Fruit fly (Drosophila melanogaster) whole organism, embryonic: ENCODE measurements around the gene glob2.

Experiments used
- CG1024 ChIP-seq: fragments of 200-800 bp; sonication (Bioruptor generic); IDR thresholded peaks from 2 replicates; pipeline ENCODE4 v1.3.6; 2022; ENCODE audit warnings: missing biosample characterization, missing genetic modification characterization
- CG11695 ChIP-seq: fragments of 200-800 bp; sonication (Bioruptor generic); IDR thresholded peaks from 3 replicates; pipeline ENCODE4 v1.3.6; 2022; ENCODE audit warnings: missing biosample characterization, missing genetic modification characterization
- CG11723 ChIP-seq: fragments of 200-800 bp; sonication (Bioruptor generic); optimal IDR thresholded peaks from 2 replicates; lab custom pipeline; 2017; ENCODE audit warnings: missing biosample characterization, mild to moderate bottlenecking, missing genetic modification characterization
- CG12744 ChIP-seq: fragments of 200-800 bp; sonication (Bioruptor generic); optimal IDR thresholded peaks from 2 replicates; lab custom pipeline; 2016; ENCODE audit warnings: missing biosample characterization, missing genetic modification characterization
- CG13287 ChIP-seq: fragments of 200-800 bp; sonication (Bioruptor generic); IDR thresholded peaks from 2 replicates; pipeline ENCODE4 v1.3.6; 2022; ENCODE audit warnings: missing biosample characterization, missing genetic modification characterization; ENCODE audit not compliant: partially characterized antibody
- CG14965 ChIP-seq: fragments of 200-800 bp; sonication (Bioruptor generic); optimal IDR thresholded peaks from 2 replicates; lab custom pipeline; 2016; ENCODE audit warnings: missing biosample characterization, missing genetic modification characterization, borderline replicate concordance
- CG15073 ChIP-seq: fragments of 200-800 bp; sonication (Bioruptor generic); optimal IDR thresholded peaks from 2 replicates; lab custom pipeline; 2016; ENCODE audit warnings: missing biosample characterization, missing genetic modification characterization
- CG2116 ChIP-seq: fragments of 200-800 bp; sonication (Bioruptor generic); optimal IDR thresholded peaks from 3 replicates; lab custom pipeline; 2018; ENCODE audit warnings: missing biosample characterization, mild to moderate bottlenecking, missing genetic modification characterization
- CG2129 ChIP-seq: fragments of 200-800 bp; sonication (Bioruptor generic); IDR thresholded peaks from 2 replicates; pipeline ENCODE4 v1.3.6; 2022; ENCODE audit warnings: missing biosample characterization, missing genetic modification characterization; ENCODE audit not compliant: partially characterized antibody
- CG2889 ChIP-seq: fragments of 200-800 bp; sonication (Bioruptor generic); IDR thresholded peaks from 3 replicates; pipeline ENCODE4 v1.3.6; 2022; ENCODE audit warnings: missing biosample characterization, missing genetic modification characterization
- CG30403 ChIP-seq: fragments of 200-800 bp; sonication (Bioruptor generic); optimal IDR thresholded peaks from 3 replicates; lab custom pipeline; 2016; ENCODE audit warnings: missing biosample characterization, missing genetic modification characterization
- CG3065 ChIP-seq: fragments of 200-800 bp; sonication (Bioruptor generic); optimal IDR thresholded peaks from 2 replicates; lab custom pipeline; 2016; ENCODE audit warnings: missing biosample characterization, missing genetic modification characterization
- CG42726 ChIP-seq: fragments of 200-800 bp; sonication (Bioruptor generic); IDR thresholded peaks from 2 replicates; pipeline ENCODE4 v1.3.6; 2022; ENCODE audit warnings: missing biosample characterization, missing genetic modification characterization; ENCODE audit not compliant: partially characterized antibody
- CG7556 ChIP-seq: fragments of 200-800 bp; sonication (Bioruptor generic); optimal IDR thresholded peaks from 2 replicates; lab custom pipeline; 2017; ENCODE audit warnings: missing biosample characterization, mild to moderate bottlenecking, missing genetic modification characterization
- CG7786 ChIP-seq: fragments of 200-800 bp; sonication (Bioruptor generic); optimal IDR thresholded peaks from 2 replicates; lab custom pipeline; 2016; ENCODE audit warnings: missing biosample characterization, missing genetic modification characterization
- CG8478 ChIP-seq: fragments of >200 bp; optimal IDR thresholded peaks from 2 replicates; lab custom pipeline; 2018
- CG9215 ChIP-seq: fragments of 200-800 bp; sonication (Bioruptor generic); IDR thresholded peaks from 2 replicates; pipeline ENCODE4 v1.3.6; 2022; ENCODE audit warnings: missing biosample characterization, missing genetic modification characterization
- CHES-1-like ChIP-seq: fragments of 200-800 bp; sonication (Bioruptor generic); optimal IDR thresholded peaks from 2 replicates; lab custom pipeline; 2016; ENCODE audit warnings: missing biosample characterization, missing genetic modification characterization
- Camta ChIP-seq: fragments of 200-800 bp; sonication (Bioruptor generic); optimal IDR thresholded peaks from 2 replicates; lab custom pipeline; 2016; ENCODE audit warnings: missing biosample characterization, missing genetic modification characterization
- E2f1 ChIP-seq: fragments of 200-800 bp; sonication (Bioruptor generic); IDR thresholded peaks from 2 replicates; pipeline ENCODE4 v1.3.6; 2022; ENCODE audit warnings: missing biosample characterization, missing genetic modification characterization
- H15 ChIP-seq: fragments of 200-800 bp; sonication (Bioruptor generic); IDR thresholded peaks from 3 replicates; pipeline ENCODE4 v1.3.6; 2022; ENCODE audit warnings: missing biosample characterization, missing genetic modification characterization
- HLH3B ChIP-seq: fragments of 200-800 bp; sonication (Bioruptor generic); IDR thresholded peaks from 2 replicates; pipeline ENCODE4 v1.3.6; 2022; ENCODE audit warnings: missing biosample characterization, missing genetic modification characterization
- HmgD ChIP-seq: fragments of 200-800 bp; sonication (Bioruptor generic); optimal IDR thresholded peaks from 3 replicates; lab custom pipeline; 2016; ENCODE audit warnings: missing biosample characterization, missing genetic modification characterization
- Hmx ChIP-seq: fragments of 200-800 bp; sonication (Bioruptor generic); optimal IDR thresholded peaks from 2 replicates; lab custom pipeline; 2016; ENCODE audit warnings: missing biosample characterization, missing genetic modification characterization
- Hr51 ChIP-seq, 2 experiments: fragments of 200-800 bp; sonication (Bioruptor generic); optimal IDR thresholded peaks; 2 replicates in 1 of 2; 3 replicates in 1 of 2; lab custom pipeline; 2016 to 2018; ENCODE audit warnings: missing biosample characterization in 2 of 2, missing genetic modification characterization in 2 of 2, mild to moderate bottlenecking in 1 of 2, moderate library complexity in 1 of 2
- Lhr ChIP-seq: fragments of 200-800 bp; sonication (Bioruptor generic); optimal IDR thresholded peaks from 3 replicates; lab custom pipeline; 2017; ENCODE audit warnings: mild to moderate bottlenecking, missing biosample characterization, missing genetic modification reagents, missing genetic modification characterization
- Lim3 ChIP-seq: fragments of 200-800 bp; sonication (Bioruptor generic); IDR thresholded peaks from 2 replicates; pipeline ENCODE4 v1.3.6; 2022; ENCODE audit warnings: missing biosample characterization, missing genetic modification characterization
- Med ChIP-seq: fragments of 200-800 bp; sonication (Bioruptor generic); peaks from one replicate; lab custom pipeline; 2016; ENCODE audit warnings: missing biosample characterization, missing genetic modification characterization, mild to moderate bottlenecking, inconsistent platforms, moderate library complexity
- Sox100B ChIP-seq: fragments of 200-800 bp; sonication (Bioruptor generic); optimal IDR thresholded peaks from 3 replicates; lab custom pipeline; 2018; ENCODE audit warnings: missing biosample characterization, mild to moderate bottlenecking, missing genetic modification characterization
- ara ChIP-seq: fragments of 200-800 bp; sonication (Bioruptor generic); IDR thresholded peaks from 2 replicates; pipeline ENCODE4 v1.3.6; 2022; ENCODE audit warnings: missing biosample characterization, missing genetic modification characterization
- bowl ChIP-seq: fragments of 200-800 bp; sonication (Bioruptor generic); IDR thresholded peaks from 2 replicates; pipeline ENCODE4 v1.3.6; 2022; ENCODE audit warnings: missing biosample characterization, missing genetic modification characterization
- cato ChIP-seq: fragments of 200-800 bp; sonication (Bioruptor generic); optimal IDR thresholded peaks from 2 replicates; lab custom pipeline; 2016; ENCODE audit warnings: missing biosample characterization, missing genetic modification characterization, borderline replicate concordance
- caup ChIP-seq: fragments of 200-800 bp; sonication (Bioruptor generic); optimal IDR thresholded peaks from 3 replicates; lab custom pipeline; 2017; ENCODE audit warnings: missing biosample characterization, mild to moderate bottlenecking, missing genetic modification characterization, moderate library complexity; ENCODE audit not compliant: severe bottlenecking
- croc ChIP-seq: fragments of 200-800 bp; sonication (Bioruptor generic); conservative IDR thresholded peaks from 3 replicates; pipeline ENCODE4 v1.3.6; 2022; ENCODE audit warnings: missing biosample characterization, missing genetic modification characterization
- dati ChIP-seq: fragments of 200-800 bp; sonication (Bioruptor generic); IDR thresholded peaks from 2 replicates; pipeline ENCODE4 v1.3.6; 2022; ENCODE audit warnings: missing biosample characterization, missing genetic modification characterization
- dm ChIP-seq: fragments of 200-800 bp; sonication (Bioruptor generic); optimal IDR thresholded peaks from 3 replicates; lab custom pipeline; 2016; ENCODE audit warnings: missing biosample characterization, missing genetic modification characterization
- eve ChIP-seq, 2 experiments: fragments of >200 bp; optimal IDR thresholded peaks; 2 replicates each; lab custom pipeline; 2017; ENCODE audit warnings: missing biosample characterization in 2 of 2, missing genetic modification characterization in 2 of 2
- exex ChIP-seq: fragments of 200-800 bp; sonication (Bioruptor generic); optimal IDR thresholded peaks from 4 replicates; lab custom pipeline; 2018; ENCODE audit warnings: missing biosample characterization, mild to moderate bottlenecking, missing genetic modification characterization, moderate library complexity
- gfzf ChIP-seq: fragments of 200-800 bp; sonication (Bioruptor generic); optimal IDR thresholded peaks from 2 replicates; lab custom pipeline; 2016; ENCODE audit warnings: missing biosample characterization, mild to moderate bottlenecking, missing genetic modification characterization, moderate library complexity
- gsb ChIP-seq: fragments of 200-800 bp; sonication (Bioruptor generic); IDR thresholded peaks from 2 replicates; pipeline ENCODE4 v1.3.6; 2022; ENCODE audit warnings: missing biosample characterization, missing genetic modification characterization
- hth ChIP-seq: fragments of >200 bp; optimal IDR thresholded peaks from 2 replicates; lab custom pipeline; 2017; ENCODE audit warnings: inconsistent platforms
- kah ChIP-seq: fragments of 200-800 bp; sonication (Bioruptor generic); optimal IDR thresholded peaks from 2 replicates; lab custom pipeline; 2018; ENCODE audit warnings: missing biosample characterization, mild to moderate bottlenecking, missing genetic modification characterization
- lola ChIP-seq, 3 experiments: fragments of >200 bp in 2 of 3; fragments of 200-800 bp in 1 of 3; sonication (Bioruptor generic) in 1 of 3; optimal IDR thresholded peaks; 2 replicates each; lab custom pipeline; 2017 to 2019; ENCODE audit warnings: missing biosample characterization in 3 of 3, missing genetic modification characterization in 3 of 3, mild to moderate bottlenecking in 1 of 3, moderate library complexity in 1 of 3
- nmo ChIP-seq: fragments of 200-800 bp; sonication (Bioruptor generic); optimal IDR thresholded peaks from 2 replicates; lab custom pipeline; 2018; ENCODE audit warnings: missing biosample characterization, mild to moderate bottlenecking, missing genetic modification characterization, moderate library complexity
- otp ChIP-seq: fragments of 200-800 bp; sonication (Bioruptor generic); IDR thresholded peaks from 3 replicates; pipeline ENCODE4, ENCODE4 v1.3.6; 2022; ENCODE audit warnings: missing biosample characterization, missing genetic modification characterization
- ranshi ChIP-seq: fragments of 200-800 bp; sonication (Bioruptor generic); IDR thresholded peaks from 2 replicates; pipeline ENCODE4 v1.3.6; 2022; ENCODE audit warnings: missing biosample characterization, missing genetic modification characterization
- ro ChIP-seq: fragments of 200-800 bp; sonication (Bioruptor generic); IDR thresholded peaks from 2 replicates; pipeline ENCODE4 v1.3.6; 2022; ENCODE audit warnings: missing biosample characterization, missing genetic modification characterization
- trem ChIP-seq: fragments of 200-800 bp; optimal IDR thresholded peaks from 3 replicates; lab custom pipeline; 2019; ENCODE audit warnings: missing biosample characterization, mild to moderate bottlenecking, missing genetic modification characterization, moderate library complexity
- wor ChIP-seq: fragments of 200-800 bp; sonication (Bioruptor generic); IDR thresholded peaks from 2 replicates; pipeline ENCODE4 v1.3.6; 2022; ENCODE audit warnings: missing biosample characterization, missing genetic modification characterization

The glob2 gene

dm6 chr3R:6657278-6658246, 48.8 kb upstream of the glob2 start, which contains the start of the genes CG1307 and twr (continued):
- TF ChIP-seq CG14965 (GFP tag; lab: Kevin White, UChicago) (no peak), CG8478 (lab: Kevin White, UChicago) (no peak), Hr51 (GFP tag; optimal IDR thresholded peaks at IDR 0.05; lab: Kevin White, UChicago) (no peak), dm (peak; percentile 50), kah (peak; percentile 5), ro (GFP tag; lab: Robert Waterston, UW) (no peak), CG42726 (no peak), eve (GFP tag; optimal IDR thresholded peaks at IDR 0.05; lab: Kevin White, UChicago) (no peak), ranshi (GFP tag; lab: Robert Waterston, UW) (0 out of 2 replicates have a peak, but pooled peaks have one; percentile 13), bowl (GFP tag; lab: Robert Waterston, UW) (no peak), CG2889 (0 out of 3 replicates have a peak, but pooled peaks have one; percentile 32), cato (GFP tag; lab: Kevin White, UChicago) (no peak), HLH3B (GFP tag; lab: Robert Waterston, UW) (no peak), CG7786 (GFP tag; lab: Kevin White, UChicago) (no peak), CHES-1-like (GFP tag; lab: Kevin White, UChicago) (no peak), CG3065 (GFP tag; lab: Kevin White, UChicago) (no peak), exex (tag; lab: Kevin White, UChicago) (no peak), croc (GFP tag; lab: Robert Waterston, UW) (no peak), wor (no peak), Camta (no peak), CG11695 (GFP tag; lab: Robert Waterston, UW) (0 out of 3 replicates have a peak, but pooled peaks have one; percentile 9), CG11723 (GFP tag; lab: Kevin White, UChicago) (no peak), CG1024 (GFP tag; lab: Robert Waterston, UW) (peak; percentile 8; the same call in 1 of the 2 replicates), gsb (GFP tag; lab: Robert Waterston, UW) (no peak), CG13287 (GFP tag; lab: Robert Waterston, UW) (peak; percentile 20; the same call in 1 of the 2 replicates), CG12744 (GFP tag; lab: Kevin White, UChicago) (no peak), Lim3 (GFP tag; lab: Robert Waterston, UW) (no peak), Lhr (GFP tag; lab: Kevin White, UChicago) (peak; percentile 29), otp (GFP tag; lab: Robert Waterston, UW) (no peak), CG7556 (no peak), trem (peak; percentile 79), ara (GFP tag; lab: Robert Waterston, UW) (no peak), Sox100B (GFP tag; lab: Kevin White, UChicago) (no peak), CG9215 (GFP tag; lab: Robert Waterston, UW) (peak; percentile 18; the same call in 1 of the 2 replicates), H15 (GFP tag; lab: Robert Waterston, UW) (no peak), Med (GFP tag; lab: Kevin White, UChicago) (peak; percentile 82), CG30403 (GFP tag; lab: Kevin White, UChicago) (peak; percentile 36), dati (GFP tag; lab: Robert Waterston, UW) (no peak), E2f1 (GFP tag; lab: Robert Waterston, UW) (0 out of 2 replicates have a peak, but pooled peaks have one; percentile 15), gfzf (GFP tag; lab: Kevin White, UChicago) (peak; percentile 76), lola (GFP tag; optimal IDR thresholded peaks at IDR 0.05; lab: Kevin White, UChicago) (peak in 1 of 3 experiments; percentile 27), CG2129 (GFP tag; lab: Robert Waterston, UW) (no peak), HmgD (no peak), Hmx (GFP tag; lab: Kevin White, UChicago) (no peak), caup (no peak), CG15073 (GFP tag; lab: Kevin White, UChicago) (no peak), CG2116 (peak; percentile 55), nmo (GFP tag; lab: Kevin White, UChicago) (peak; percentile 62), hth (lab: Kevin White, UChicago) (no peak)
